Fruit fly (Drosophila melanogaster): ENCODE measurements around the gene CG6282.
A peak's percentile ranks its signal among the peaks of the same experiment; 100 is the strongest.

The CG6282 gene

DNA sequence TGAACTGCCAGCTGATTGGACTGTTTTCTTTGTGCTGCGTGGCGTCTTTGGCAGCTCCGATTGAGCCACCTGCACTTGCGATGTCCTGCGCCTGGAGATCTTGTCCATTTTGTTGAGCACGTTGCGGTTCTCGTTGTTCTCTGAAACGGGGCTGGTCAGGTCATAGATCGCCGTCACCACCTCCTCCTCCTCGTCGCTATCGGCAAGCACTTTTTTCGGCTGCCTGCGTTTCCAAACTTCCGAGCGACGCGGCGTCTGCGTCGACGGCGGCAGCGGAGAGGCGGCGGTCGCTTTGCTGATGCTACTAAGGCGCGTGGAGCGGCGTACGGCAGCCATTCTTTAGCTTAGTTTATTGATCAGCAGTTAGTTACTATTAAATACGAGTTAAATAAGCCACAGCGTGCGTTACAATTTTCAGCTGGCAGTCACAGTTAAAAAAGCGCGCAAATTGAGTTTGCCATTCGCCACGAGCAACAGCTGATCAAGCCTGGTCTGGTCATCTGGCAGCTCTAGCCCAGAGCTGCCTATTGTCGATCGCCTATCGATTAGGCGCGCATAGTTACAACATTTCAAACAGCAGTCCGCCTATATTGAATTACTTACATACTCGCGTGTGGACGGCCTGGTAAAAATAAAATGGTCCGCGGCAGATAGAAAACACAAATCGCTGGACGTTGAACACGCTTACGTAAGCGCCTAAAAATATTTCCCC is 29.3 kb downstream of the CG6282 start, which contains the start of gene Cdc6 (continued):
- TF ChIP-seq tna (GFP tag; IDR thresholded peaks at IDR 0.05; ENCODE audit: partially characterized antibody), result no peak
- no peak for TF ChIP-seq CG8359 (GFP tag; optimal IDR thresholded peaks at IDR 0.05; ENCODE audit: borderline replicate concordance)
- no peak for TF ChIP-seq CG15479 (GFP tag; optimal IDR thresholded peaks at IDR 0.05)
- TF ChIP-seq Drgx (GFP tag; IDR thresholded peaks at IDR 0.05), result no peak
- TF ChIP-seq gfzf (GFP tag; optimal IDR thresholded peaks at IDR 0.05), result peak; percentile 11
- TF ChIP-seq CG34224 (GFP tag; IDR thresholded peaks at IDR 0.05; ENCODE audit: partially characterized antibody), result no peak
- TF ChIP-seq bigmax (GFP tag; optimal IDR thresholded peaks at IDR 0.05), result no peak
- TF ChIP-seq ewg (GFP tag; optimal IDR thresholded peaks at IDR 0.05), result no peak
- no peak for TF ChIP-seq CG34376 (GFP tag; optimal IDR thresholded peaks at IDR 0.05)
- no peak for TF ChIP-seq CG8388 (GFP tag; optimal IDR thresholded peaks at IDR 0.05)
- TF ChIP-seq chm (GFP tag; IDR thresholded peaks at IDR 0.05), result no peak
- no peak for TF ChIP-seq chif (GFP tag; optimal IDR thresholded peaks at IDR 0.05)
- TF ChIP-seq sima (GFP tag; optimal IDR thresholded peaks at IDR 0.05), result no peak
- TF ChIP-seq CG17385 (GFP tag; optimal IDR thresholded peaks at IDR 0.05), result no peak
- TF ChIP-seq Hmx (GFP tag; optimal IDR thresholded peaks at IDR 0.05), result no peak
- no peak for TF ChIP-seq cwo (GFP tag; optimal IDR thresholded peaks at IDR 0.05)
- no peak for TF ChIP-seq scrt (GFP tag; optimal IDR thresholded peaks at IDR 0.05)
- TF ChIP-seq CG3065 (GFP tag; optimal IDR thresholded peaks at IDR 0.05), result no peak
- TF ChIP-seq CG18476 (GFP tag; optimal IDR thresholded peaks at IDR 0.05), result no peak
- TF ChIP-seq Atf-2 (GFP tag; optimal IDR thresholded peaks at IDR 0.05), result no peak
- no peak for TF ChIP-seq CG14965 (GFP tag; optimal IDR thresholded peaks at IDR 0.05; ENCODE audit: borderline replicate concordance)
- no peak for TF ChIP-seq ap (GFP tag; IDR thresholded peaks at IDR 0.05)
- no peak for TF ChIP-seq ac (GFP tag; optimal IDR thresholded peaks at IDR 0.05)
- peak; percentile 47 for TF ChIP-seq Sry-δ (GFP tag; optimal IDR thresholded peaks at IDR 0.05)
- no peak for TF ChIP-seq bab2 (GFP tag; optimal IDR thresholded peaks at IDR 0.05)
- no peak for TF ChIP-seq CG8281 (tag; optimal IDR thresholded peaks at IDR 0.05)
- no peak for TF ChIP-seq Dip2 (GFP tag; IDR thresholded peaks at IDR 0.05)
- TF ChIP-seq ranshi (GFP tag; IDR thresholded peaks at IDR 0.05), result no peak
- peak; percentile 13 for TF ChIP-seq CG10267 (tag; optimal IDR thresholded peaks at IDR 0.05)
- no peak for TF ChIP-seq gce (GFP tag; IDR thresholded peaks at IDR 0.05)
- no peak for TF ChIP-seq CG16863 (GFP tag; optimal IDR thresholded peaks at IDR 0.05)
- peak; percentile 17 for TF ChIP-seq sens (GFP tag)
- peak; percentile 13 for TF ChIP-seq phol (tag; optimal IDR thresholded peaks at IDR 0.05)
- no peak for TF ChIP-seq CG5953 (GFP tag; IDR thresholded peaks at IDR 0.05)
- TF ChIP-seq Hr78 (GFP tag; optimal IDR thresholded peaks at IDR 0.05), result peak in 1 of 2 experiments; percentile 4
- TF ChIP-seq CG6654 (GFP tag; optimal IDR thresholded peaks at IDR 0.05), result no peak
- no peak for TF ChIP-seq CG31388 (GFP tag; optimal IDR thresholded peaks at IDR 0.05)
- TF ChIP-seq sd (tag; optimal IDR thresholded peaks at IDR 0.05), result no peak
- TF ChIP-seq Bgb (GFP tag; IDR thresholded peaks at IDR 0.05; ENCODE audit: partially characterized antibody), result peak; percentile 46; the same call in 1 of the 2 replicates
- no peak for TF ChIP-seq pb (GFP tag; optimal IDR thresholded peaks at IDR 0.05)
- TF ChIP-seq CG17912 (GFP tag; optimal IDR thresholded peaks at IDR 0.05), result no peak
- no peak for TF ChIP-seq CG6689 (GFP tag; IDR thresholded peaks at IDR 0.05)
- no peak for TF ChIP-seq CG7372 (GFP tag; IDR thresholded peaks at IDR 0.05)
- no peak for TF ChIP-seq org-1 (GFP tag; optimal IDR thresholded peaks at IDR 0.05)
- TF ChIP-seq CG12659 (GFP tag; optimal IDR thresholded peaks at IDR 0.05), result no peak
- TF ChIP-seq Optix (GFP tag; IDR thresholded peaks at IDR 0.05), result no peak
- no peak for TF ChIP-seq Hr39 (optimal IDR thresholded peaks at IDR 0.05)
- no peak for TF ChIP-seq lbe (GFP tag; optimal IDR thresholded peaks at IDR 0.05)
- TF ChIP-seq HLHmδ (GFP tag; optimal IDR thresholded peaks at IDR 0.05), result no peak
- TF ChIP-seq Doc3 (GFP tag; IDR thresholded peaks at IDR 0.05; ENCODE audit: partially characterized antibody), result no peak

Data from whole organism, embryonic.